Fruit fly (Drosophila melanogaster) whole organism, adult: Measurements from ENCODE around the gene CG1965.

ENCODE experiments used
- CG14711 ChIP-seq: fragments of 200-800 bp; sonication (Bioruptor generic); optimal IDR thresholded peaks from 2 replicates; lab custom pipeline; 2018; ENCODE audit warnings: missing biosample characterization, mild to moderate bottlenecking, missing genetic modification characterization, moderate library complexity
- CG5204 ChIP-seq: fragments of 200-800 bp; sonication (Bioruptor generic); optimal IDR thresholded peaks from 2 replicates; lab custom pipeline; 2016; ENCODE audit warnings: missing biosample characterization, missing genetic modification characterization
- CG7045 ChIP-seq: fragments of 200-800 bp; sonication (Bioruptor generic); optimal IDR thresholded peaks from 2 replicates; lab custom pipeline; 2017; ENCODE audit warnings: missing biosample characterization, mild to moderate bottlenecking, missing genetic modification characterization
- CG7101 ChIP-seq: fragments of 200-800 bp; sonication (Bioruptor generic); optimal IDR thresholded peaks from 2 replicates; lab custom pipeline; 2018; ENCODE audit warnings: missing biosample characterization, mild to moderate bottlenecking, missing genetic modification characterization, moderate library complexity
- Crg-1 ChIP-seq: fragments of 200-800 bp; sonication (Bioruptor generic); optimal IDR thresholded peaks from 2 replicates; lab custom pipeline; 2016; ENCODE audit warnings: missing biosample characterization, missing genetic modification characterization
- bab1 ChIP-seq: fragments of 200-800 bp; sonication (Bioruptor generic); optimal IDR thresholded peaks from 3 replicates; lab custom pipeline; 2019; ENCODE audit warnings: missing biosample characterization, mild to moderate bottlenecking, missing genetic modification characterization, moderate library complexity
- ovo ChIP-seq: fragments of 200-800 bp; sonication (Bioruptor generic); optimal IDR thresholded peaks from 2 replicates; lab custom pipeline; 2016; ENCODE audit warnings: missing biosample characterization, missing genetic modification characterization

DNA sequence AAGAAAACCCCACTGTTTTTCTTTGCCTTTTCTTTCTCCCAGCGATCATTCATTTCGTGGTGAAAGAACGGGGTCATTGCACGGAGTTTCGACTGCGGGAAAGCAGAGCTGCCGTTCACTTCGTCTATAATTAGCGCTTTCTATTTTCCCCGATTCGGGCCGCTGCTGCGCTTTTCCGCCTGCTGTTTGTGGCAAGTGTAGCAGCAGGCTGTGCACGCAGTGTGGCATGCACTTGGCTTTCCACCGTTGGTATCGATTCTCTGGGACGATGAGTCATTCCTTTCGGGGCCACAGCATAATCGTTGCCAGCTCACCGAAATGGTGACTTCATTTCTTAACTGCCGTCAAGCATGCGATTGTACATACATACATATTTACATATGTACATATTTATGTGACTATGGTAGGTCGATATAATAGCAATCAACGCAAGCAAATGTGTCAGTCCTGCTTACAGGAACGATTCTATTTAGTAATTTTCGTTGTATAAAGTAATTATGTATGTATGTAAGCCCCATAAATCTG, 21.7 kb downstream of the CG1965 start:
- no peak for TF ChIP-seq CG7101 (tag; lab: Kevin White, UChicago)
- TF ChIP-seq Crg-1 = no peak
- TF ChIP-seq CG5204 (GFP tag; lab: Kevin White, UChicago) = no peak
- no peak for TF ChIP-seq bab1
- TF ChIP-seq ovo (GFP tag; lab: Kevin White, UChicago) = peak; percentile 3
- TF ChIP-seq CG14711 = no peak
- TF ChIP-seq CG7045 (GFP tag; lab: Kevin White, UChicago) = no peak
